Fruit fly (Drosophila melanogaster): ENCODE results near the gene CG15628.
A peak's percentile ranks its signal among the peaks of the same experiment; 100 is the strongest.

CG15628 gene

DNA sequence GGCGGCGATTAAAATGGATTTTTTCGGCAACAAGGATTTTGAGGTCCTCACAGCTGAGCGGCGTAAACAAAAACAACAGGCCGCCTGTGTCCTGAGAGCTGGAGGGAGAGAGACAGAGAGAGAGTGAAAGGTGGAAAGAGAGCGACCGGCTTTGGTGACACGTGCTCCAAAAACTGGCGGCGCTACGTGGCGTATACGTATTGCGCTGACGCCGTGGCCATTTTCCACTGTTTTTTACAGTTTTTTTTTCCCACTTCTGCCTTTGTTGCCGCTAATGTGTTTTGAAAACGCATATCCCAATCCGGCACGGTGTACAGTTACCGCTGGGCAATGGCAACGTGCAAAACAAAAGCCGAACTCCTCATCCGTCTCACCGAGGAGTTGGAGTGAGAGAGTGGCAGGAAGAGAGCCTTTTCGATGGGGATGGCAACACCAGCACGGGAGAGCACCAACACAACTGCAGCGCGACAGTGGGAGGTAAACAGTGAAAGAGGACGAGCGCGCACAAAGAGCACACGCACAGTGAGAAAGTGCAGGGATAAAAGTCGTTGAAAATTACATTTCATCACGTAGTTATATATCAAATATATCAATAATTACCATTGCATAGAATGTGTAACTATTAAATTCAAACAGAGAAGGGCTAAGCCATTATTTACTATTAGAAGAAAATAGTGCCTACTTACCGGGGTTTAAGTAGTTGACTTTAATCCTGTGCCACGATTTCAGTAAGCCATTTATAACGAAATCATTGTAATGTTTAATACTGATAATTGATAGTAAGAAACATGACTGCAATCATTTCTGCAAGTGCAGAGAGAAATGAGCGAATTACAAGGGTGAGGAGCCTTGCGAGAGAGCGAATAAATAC is 891 bp upstream of the CG15628 start (continued):
- no peak for TF ChIP-seq pzg (GFP tag; optimal IDR thresholded peaks at IDR 0.05)
- no peak for TF ChIP-seq sima (GFP tag; optimal IDR thresholded peaks at IDR 0.05)
- peak; percentile 16 for TF ChIP-seq CG12071 (GFP tag; optimal IDR thresholded peaks at IDR 0.05)
- peak; percentile 13 for TF ChIP-seq CG10147 (GFP tag; optimal IDR thresholded peaks at IDR 0.05)
- peak; percentile 67; the same call in 1 of the 2 replicates for TF ChIP-seq CG31441 (GFP tag; IDR thresholded peaks at IDR 0.05)
- TF ChIP-seq dpn (GFP tag; optimal IDR thresholded peaks at IDR 0.05) = peak in 1 of 2 experiments; percentile 40
- TF ChIP-seq CG11456 (GFP tag; IDR thresholded peaks at IDR 0.05) = 0 out of 3 replicates have a peak, but pooled peaks have one; percentile 48
- peak; percentile 21 for TF ChIP-seq Dip3 (GFP tag; optimal IDR thresholded peaks at IDR 0.05)
- TF ChIP-seq salm (tag; optimal IDR thresholded peaks at IDR 0.05) = no peak
- TF ChIP-seq run (tag; optimal IDR thresholded peaks at IDR 0.05) = peak; percentile 28
- peak; percentile 39 for TF ChIP-seq danr (GFP tag; IDR thresholded peaks at IDR 0.05)
- TF ChIP-seq CG10543 (GFP tag; optimal IDR thresholded peaks at IDR 0.05) = peak; percentile 34
- TF ChIP-seq tin (GFP tag; optimal IDR thresholded peaks at IDR 0.05) = peak; percentile 50
- no peak for TF ChIP-seq Atf6 (GFP tag; IDR thresholded peaks at IDR 0.05)
- peak in 1 of 2 experiments; percentile 60 for TF ChIP-seq Hr51 (GFP tag; optimal IDR thresholded peaks at IDR 0.05)
- peak; percentile 27 for TF ChIP-seq ewg (GFP tag; optimal IDR thresholded peaks at IDR 0.05)
- peak; percentile 55 for TF ChIP-seq nmo (GFP tag; optimal IDR thresholded peaks at IDR 0.05)
- TF ChIP-seq stwl (tag; optimal IDR thresholded peaks at IDR 0.05) = no peak
- peak; percentile 12; the same call in 1 of the 2 replicates for TF ChIP-seq Oaz (GFP tag; IDR thresholded peaks at IDR 0.05)
- peak; percentile 66 for TF ChIP-seq peb (GFP tag; IDR thresholded peaks at IDR 0.05)
- no peak for TF ChIP-seq prd (optimal IDR thresholded peaks at IDR 0.05)
- TF ChIP-seq prd (GFP tag; IDR thresholded peaks at IDR 0.05) = peak; percentile 77
- peak in 1 of 3 experiments; percentile 73 for TF ChIP-seq lola (GFP tag; optimal IDR thresholded peaks at IDR 0.05)
- TF ChIP-seq Nf-YB (GFP tag; optimal IDR thresholded peaks at IDR 0.05) = peak; percentile 38
- TF ChIP-seq dm (GFP tag; optimal IDR thresholded peaks at IDR 0.05) = no peak
- peak; percentile 50 for TF ChIP-seq lmd (GFP tag; IDR thresholded peaks at IDR 0.05)
- peak; percentile 57 for TF ChIP-seq Rx (GFP tag; IDR thresholded peaks at IDR 0.05)
- no peak for TF ChIP-seq pfk (GFP tag; optimal IDR thresholded peaks at IDR 0.05)
- peak; percentile 2 for TF ChIP-seq Blimp-1 (GFP tag; optimal IDR thresholded peaks at IDR 0.05)
- no peak for TF ChIP-seq HLH4C (GFP tag; IDR thresholded peaks at IDR 0.05; ENCODE audit: partially characterized antibody)
- peak; percentile 18; the same call in 1 of the 2 replicates for TF ChIP-seq CG10366 (GFP tag; IDR thresholded peaks at IDR 0.05)
- peak; percentile 21 for TF ChIP-seq HHEX (GFP tag; optimal IDR thresholded peaks at IDR 0.05)
- TF ChIP-seq CG4328 (GFP tag; optimal IDR thresholded peaks at IDR 0.05) = peak; percentile 49
- TF ChIP-seq CG14441 (GFP tag; IDR thresholded peaks at IDR 0.05) = peak; percentile 18; the same call in 1 of the 2 replicates
- TF ChIP-seq Asciz (GFP tag; optimal IDR thresholded peaks at IDR 0.05) = no peak
- 0 out of 3 replicates have a peak, but pooled peaks have one; percentile 4 for TF ChIP-seq CG2889 (GFP tag; IDR thresholded peaks at IDR 0.05)
- TF ChIP-seq Nf-YC (tag; optimal IDR thresholded peaks at IDR 0.05) = peak; percentile 59
- no peak for TF ChIP-seq Mrtf (GFP tag; IDR thresholded peaks at IDR 0.05)
- TF ChIP-seq CG6654 (GFP tag; optimal IDR thresholded peaks at IDR 0.05) = peak; percentile 19
- TF ChIP-seq pros (GFP tag; optimal IDR thresholded peaks at IDR 0.05) = peak; percentile 35
- TF ChIP-seq CG12219 (GFP tag; optimal IDR thresholded peaks at IDR 0.05) = peak; percentile 63
- TF ChIP-seq CG15696 (tag; optimal IDR thresholded peaks at IDR 0.05) = peak; percentile 58
- TF ChIP-seq tgo (GFP tag; IDR thresholded peaks at IDR 0.05) = peak; percentile 38
- peak; percentile 25 for TF ChIP-seq CG4404 (GFP tag; IDR thresholded peaks at IDR 0.05)
- TF ChIP-seq Gug (GFP tag; IDR thresholded peaks at IDR 0.05) = peak; percentile 43; the same call in 2 of the 4 replicates
- no peak; the same call in 1 of the 2 replicates for TF ChIP-seq vvl (GFP tag; IDR thresholded peaks at IDR 0.05)
- TF ChIP-seq CG11560 (tag; IDR thresholded peaks at IDR 0.05) = no peak
- TF ChIP-seq CG9932 (GFP tag; IDR thresholded peaks at IDR 0.05) = no peak; the same call in 1 of the 2 replicates
